Worm (Caenorhabditis elegans) whole organism, L2 larva: Measurements from ENCODE around the gene ZK1127.13.

Experiments used
- aly-2 ChIP-seq: fragments of 150-350 bp; optimal IDR thresholded peaks from 2 replicates; lab custom pipeline; 2014; ENCODE audit warnings: missing biosample characterization, missing genetic modification characterization
- ama-1 ChIP-seq: fragments of 150-350 bp; optimal IDR thresholded peaks from 2 replicates; lab custom pipeline; 2018; ENCODE audit warnings: inconsistent platforms
- elt-1 ChIP-seq: fragments of 150-350 bp; optimal IDR thresholded peaks from 2 replicates; lab custom pipeline; 2014; ENCODE audit warnings: missing biosample characterization, missing genetic modification characterization
- lin-13 ChIP-seq: fragments of 150-350 bp; optimal IDR thresholded peaks from 2 replicates; lab custom pipeline; 2014; ENCODE audit warnings: missing biosample characterization, missing genetic modification reagents, missing genetic modification characterization
- nhr-12 ChIP-seq: fragments of 150-350 bp; optimal IDR thresholded peaks from 2 replicates; lab custom pipeline; 2014; ENCODE audit warnings: missing biosample characterization, missing genetic modification characterization
- nhr-23 ChIP-seq: fragments of 150-350 bp; optimal IDR thresholded peaks from 2 replicates; lab custom pipeline; 2014; ENCODE audit warnings: missing biosample characterization, missing genetic modification reagents, missing genetic modification characterization
- snpc-4 ChIP-seq: fragments of 150-350 bp; optimal IDR thresholded peaks from 2 replicates; lab custom pipeline; 2014; ENCODE audit warnings: missing biosample characterization, missing genetic modification characterization
- unc-39 ChIP-seq: fragments of 150-350 bp; optimal IDR thresholded peaks from 2 replicates; lab custom pipeline; 2014; ENCODE audit warnings: missing biosample characterization, missing genetic modification characterization
- zag-1 ChIP-seq: fragments of 150-350 bp; optimal IDR thresholded peaks from 2 replicates; lab custom pipeline; 2014; ENCODE audit warnings: missing biosample characterization, missing genetic modification characterization
- ztf-11 ChIP-seq: sonication (generic microtip); optimal IDR thresholded peaks from 2 replicates; lab custom pipeline; 2017; ENCODE audit warnings: missing biosample characterization, missing genetic modification characterization

- no peak for TF ChIP-seq snpc-4
- TF ChIP-seq aly-2: no peak
- no peak for TF ChIP-seq lin-13 (GFP tag; lab: Kevin White, UChicago)
- TF ChIP-seq elt-1 (tag; lab: Kevin White, UChicago): no peak
- TF ChIP-seq nhr-23 (tag; lab: Kevin White, UChicago): no peak
- TF ChIP-seq ama-1 (lab: Kevin White, UChicago): no peak
- no peak for TF ChIP-seq nhr-12 (tag; lab: Kevin White, UChicago)
- TF ChIP-seq ztf-11: no peak
- TF ChIP-seq unc-39 (tag; lab: Kevin White, UChicago): no peak
- TF ChIP-seq zag-1 (tag; lab: Kevin White, UChicago): no peak
These were observed 20.4 kb downstream of the ZK1127.13 start, which contains the start of gene kat-1 for ce11 chrII:7073537-7073913.
